Worm (Caenorhabditis elegans): ENCODE results near the gene C18F10.2.

- TF ChIP-seq snpc-4 (tag; optimal IDR thresholded peaks at IDR 0.05) (no peak), mab-5 (tag; optimal IDR thresholded peaks at IDR 0.05) (no peak), lsy-2 (tag; optimal IDR thresholded peaks at IDR 0.05) (no peak), ama-1 (optimal IDR thresholded peaks at IDR 0.05) (no peak), elt-3 (tag; optimal IDR thresholded peaks at IDR 0.05) (no peak)
Observed at ce11 chrIII:6295972-6296700, 23.2 kb downstream of the C18F10.2 start, which contains the start of gene F47D12.7.
